Fruit fly (Drosophila melanogaster): ENCODE measurements around the gene Pka-R1.

Pka-R1 gene

DNA sequence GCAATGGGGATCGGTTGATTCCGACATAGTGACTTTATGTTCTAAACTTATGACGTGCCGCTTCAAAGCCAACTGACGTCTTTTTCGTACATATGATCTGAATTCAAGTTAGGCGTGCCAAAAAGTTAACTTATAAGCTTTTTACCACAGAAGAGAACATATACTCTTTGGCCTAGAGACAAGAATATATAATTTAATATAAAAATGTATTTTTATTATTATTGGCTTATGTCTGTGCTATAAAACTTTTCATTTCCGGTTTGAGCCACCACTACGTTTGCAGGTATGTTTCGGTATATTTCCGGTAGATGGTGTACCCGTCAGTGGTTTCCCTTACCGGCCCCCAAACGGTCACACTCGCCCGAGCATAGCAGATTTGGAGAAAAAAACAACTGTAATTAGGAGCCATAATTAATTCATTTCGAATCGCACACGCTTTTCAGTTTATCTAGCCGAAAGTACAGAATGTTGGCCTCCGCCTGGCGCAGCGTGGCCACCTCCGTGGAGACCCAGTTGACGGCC lies 17.5 kb upstream of the Pka-R1 start, which contains the start of the genes CG3698 and tzn (continued):
- TF ChIP-seq pnt (GFP tag; optimal IDR thresholded peaks at IDR 0.05) (peak; percentile 35), cad (GFP tag; optimal IDR thresholded peaks at IDR 0.05) (no peak), Xbp1 (GFP tag; optimal IDR thresholded peaks at IDR 0.05) (peak; percentile 94), aop (GFP tag; IDR thresholded peaks at IDR 0.05) (0 out of 2 replicates have a peak, but pooled peaks have one; percentile 48), Ets65A (GFP tag) (peak; percentile 100), H15 (GFP tag; IDR thresholded peaks at IDR 0.05) (peak; percentile 94), danr (GFP tag; IDR thresholded peaks at IDR 0.05) (peak; percentile 67), CG17612 (GFP tag; IDR thresholded peaks at IDR 0.05) (peak; percentile 78; the same call in 1 of the 2 replicates), en (GFP tag; optimal IDR thresholded peaks at IDR 0.05) (peak; percentile 85), twi (tag; optimal IDR thresholded peaks at IDR 0.05) (peak; percentile 84), CG4424 (GFP tag; optimal IDR thresholded peaks at IDR 0.05) (peak; percentile 95), Nf-YB (GFP tag; optimal IDR thresholded peaks at IDR 0.05) (peak; percentile 77), zfh1 (GFP tag; IDR thresholded peaks at IDR 0.05) (peak; percentile 96), NK7.1 (GFP tag; optimal IDR thresholded peaks at IDR 0.05) (peak; percentile 72), CG4617 (GFP tag; optimal IDR thresholded peaks at IDR 0.05; ENCODE audit: borderline replicate concordance) (peak; percentile 89), CG14050 (GFP tag; IDR thresholded peaks at IDR 0.05) (peak; percentile 91), Poxn (GFP tag; IDR thresholded peaks at IDR 0.05) (peak; percentile 72; the same call in 1 of the 2 replicates), Stat92E (GFP tag; optimal IDR thresholded peaks at IDR 0.05) (peak in 1 of 3 experiments; percentile 28), CG8478 (optimal IDR thresholded peaks at IDR 0.05) (no peak), CG14710 (tag; optimal IDR thresholded peaks at IDR 0.05) (peak; percentile 93), Hr3 (GFP tag; optimal IDR thresholded peaks at IDR 0.05) (peak; percentile 87), Doc2 (GFP tag; IDR thresholded peaks at IDR 0.05) (peak; percentile 62; the same call in 1 of the 2 replicates), CG7963 (GFP tag; IDR thresholded peaks at IDR 0.05; ENCODE audit: partially characterized antibody) (no peak), stc (GFP tag; IDR thresholded peaks at IDR 0.05) (peak; percentile 91), mld (GFP tag; IDR thresholded peaks at IDR 0.05; ENCODE audit: partially characterized antibody) (no peak), ken (GFP tag; IDR thresholded peaks at IDR 0.05) (peak; percentile 95), Ssrp (tag; optimal IDR thresholded peaks at IDR 0.05) (peak; percentile 87), CG4328 (GFP tag; optimal IDR thresholded peaks at IDR 0.05) (peak; percentile 94), CG42726 (GFP tag; IDR thresholded peaks at IDR 0.05; ENCODE audit: partially characterized antibody) (0 out of 2 replicates have a peak, but pooled peaks have one; percentile 7), yki (optimal IDR thresholded peaks at IDR 0.05) (no peak), HLH3B (GFP tag; IDR thresholded peaks at IDR 0.05) (peak; percentile 92), CG16779 (GFP tag; IDR thresholded peaks at IDR 0.05) (peak; percentile 84), pum (GFP tag; optimal IDR thresholded peaks at IDR 0.05) (peak; percentile 66), E2f1 (GFP tag; IDR thresholded peaks at IDR 0.05) (peak; percentile 92), ara (GFP tag; IDR thresholded peaks at IDR 0.05) (peak; percentile 85), CG2199 (GFP tag; IDR thresholded peaks at IDR 0.05) (peak; percentile 97), wor (GFP tag; IDR thresholded peaks at IDR 0.05) (peak; percentile 75), lola (GFP tag; optimal IDR thresholded peaks at IDR 0.05) (peak in 1 of 3 experiments; percentile 75), ash1 (GFP tag; optimal IDR thresholded peaks at IDR 0.05) (peak; percentile 96), Mad (GFP tag; optimal IDR thresholded peaks at IDR 0.05) (peak; percentile 92), CG18764 (GFP tag; optimal IDR thresholded peaks at IDR 0.05) (peak; percentile 94), CG12071 (GFP tag; optimal IDR thresholded peaks at IDR 0.05) (peak; percentile 91), CG6254 (GFP tag; optimal IDR thresholded peaks at IDR 0.05) (no peak), CG14965 (GFP tag; optimal IDR thresholded peaks at IDR 0.05; ENCODE audit: borderline replicate concordance) (peak; percentile 40), Deaf1 (tag; optimal IDR thresholded peaks at IDR 0.05) (no peak), sens (GFP tag) (peak; percentile 92), CG10565 (GFP tag; optimal IDR thresholded peaks at IDR 0.05) (peak; percentile 75), stwl (tag; optimal IDR thresholded peaks at IDR 0.05) (peak; percentile 91), row (GFP tag; IDR thresholded peaks at IDR 0.05) (peak; percentile 73), sima (GFP tag; optimal IDR thresholded peaks at IDR 0.05) (peak; percentile 76), CG30020 (tag; optimal IDR thresholded peaks at IDR 0.05) (peak; percentile 66)
